Worm (Caenorhabditis elegans): ENCODE data around the gene epg-3.

ce11 chrIII:12980770-12981169 is 46.3 kb downstream of the epg-3 start, which contains the start of gene ZK1010.4:
- TF ChIP-seq lsy-2 (tag; optimal IDR thresholded peaks at IDR 0.05) (no peak), nhr-76 (tag; optimal IDR thresholded peaks at IDR 0.05) (no peak), cnd-1 (tag; optimal IDR thresholded peaks at IDR 0.05) (no peak), mep-1 (tag; optimal IDR thresholded peaks at IDR 0.05) (no peak), zip-8 (tag; optimal IDR thresholded peaks at IDR 0.05) (no peak), unc-39 (tag; optimal IDR thresholded peaks at IDR 0.05) (no peak), nhr-28 (tag; optimal IDR thresholded peaks at IDR 0.05) (no peak), blmp-1 (tag; optimal IDR thresholded peaks at IDR 0.05) (no peak), ztf-11 (tag; optimal IDR thresholded peaks at IDR 0.05) (no peak)

Data from whole organism, mixed stage, embryonic.